Worm (Caenorhabditis elegans) whole organism, L1 larva: Measurements from ENCODE around the gene C01G5.7.

ENCODE experiments used
- ceh-82 ChIP-seq, 3 experiments: fragments of 150-350 bp in 1 of 3; sonication (generic microtip) in 2 of 3; optimal IDR thresholded peaks; 2 replicates each; lab custom pipeline; 2014 to 2017; ENCODE audit warnings: missing biosample characterization in 3 of 3, missing genetic modification characterization in 3 of 3
- ceh-88 ChIP-seq: fragments of 200-800 bp; sonication (Bioruptor generic); IDR thresholded peaks from 2 replicates; pipeline ENCODE4 v1.3.6; 2022; ENCODE audit warnings: missing genetic modification characterization, missing compliant biosample characterization
- egl-27 ChIP-seq, 2 experiments: fragments of 150-350 bp in 1 of 2; sonication (generic microtip); optimal IDR thresholded peaks; 3 replicates each; lab custom pipeline; 2017 to 2018; ENCODE audit warnings: missing biosample characterization in 2 of 2, missing genetic modification characterization in 2 of 2, missing genetic modification reagents in 2 of 2
- lin-15B ChIP-seq: fragments of 150-350 bp; sonication (generic microtip); optimal IDR thresholded peaks from 3 replicates; lab custom pipeline; 2014; ENCODE audit warnings: missing biosample characterization, missing genetic modification characterization
- nhr-11 ChIP-seq: fragments of 150-350 bp; optimal IDR thresholded peaks from 2 replicates; lab custom pipeline; 2014; ENCODE audit warnings: missing biosample characterization, missing genetic modification characterization
- nhr-84 ChIP-seq: sonication (generic microtip); optimal IDR thresholded peaks from 2 replicates; lab custom pipeline; 2017; ENCODE audit warnings: missing biosample characterization, missing genetic modification characterization
- tlp-1 ChIP-seq: fragments of 150-350 bp; optimal IDR thresholded peaks from 2 replicates; lab custom pipeline; 2014; ENCODE audit warnings: missing biosample characterization, missing genetic modification characterization

ce11 chrIV:6480978-6481377 is 37.0 kb upstream of the C01G5.7 start:
- TF ChIP-seq egl-27 (tag; optimal IDR thresholded peaks at IDR 0.05; lab: Kevin White, UChicago) (no peak), nhr-84 (tag; lab: Kevin White, UChicago) (no peak), tlp-1 (tag; lab: Kevin White, UChicago) (no peak), ceh-82 (tag; optimal IDR thresholded peaks at IDR 0.05; lab: Kevin White, UChicago) (peak in 1 of 3 experiments; percentile 25), ceh-88 (no peak), lin-15B (tag; lab: Kevin White, UChicago) (no peak), nhr-11 (no peak)
